Worm (Caenorhabditis elegans) whole organism, early embryonic: ENCODE measurements around the gene Y34B4A.4.

ENCODE experiments used
- B0310.2 ChIP-seq: sonication (generic microtip); optimal IDR thresholded peaks from 2 replicates; lab custom pipeline; 2016; ENCODE audit warnings: mild to moderate bottlenecking, missing genetic modification characterization, missing compliant biosample characterization
- aly-1 ChIP-seq: sonication (generic microtip); optimal IDR thresholded peaks from 2 replicates; lab custom pipeline; 2016; ENCODE audit warnings: missing genetic modification characterization, missing compliant biosample characterization
- pes-1 ChIP-seq: fragments of 200-800 bp; sonication (Bioruptor generic); IDR thresholded peaks from 2 replicates; pipeline ENCODE4 v1.3.6; 2022; ENCODE audit warnings: missing genetic modification reagents, missing genetic modification characterization, missing compliant biosample characterization
- tbx-11 ChIP-seq: fragments of 200-800 bp; sonication (Bioruptor generic); IDR thresholded peaks from 2 replicates; pipeline ENCODE4 v1.3.6; 2022; ENCODE audit warnings: missing genetic modification characterization, missing compliant biosample characterization
- tbx-37 ChIP-seq: fragments of 200-800 bp; sonication (Bioruptor generic); conservative IDR thresholded peaks from 2 replicates; pipeline ENCODE4 v1.3.6; 2022; ENCODE audit warnings: missing genetic modification reagents, missing genetic modification characterization, missing compliant biosample characterization

- TF ChIP-seq tbx-37 (no peak), aly-1 (no peak), B0310.2 (no peak), tbx-11 (GFP tag; lab: Robert Waterston, UW) (no peak), pes-1 (no peak)
These were observed 39.4 kb downstream of the Y34B4A.4 start, which contains the start of gene ags-3 for ce11 chrX:5303500-5303899.
